Fruit fly (Drosophila melanogaster) whole organism, wandering third instar larva: ENCODE measurements around the gene Nsun5.

Experiments
- Hnf4 ChIP-seq: fragments of 200-800 bp; sonication (Bioruptor generic); optimal IDR thresholded peaks from 2 replicates; lab custom pipeline; 2016; ENCODE audit warnings: missing biosample characterization, mild to moderate bottlenecking, missing genetic modification characterization
- N ChIP-seq: fragments of >200 bp; optimal IDR thresholded peaks from 2 replicates; lab custom pipeline; 2018; ENCODE audit warnings: missing biosample characterization, missing external identifiers, missing genetic modification characterization
- h ChIP-seq: fragments of 200-800 bp; sonication (Bioruptor generic); optimal IDR thresholded peaks from 3 replicates; lab custom pipeline; 2016; ENCODE audit warnings: missing biosample characterization, mild to moderate bottlenecking, missing genetic modification characterization

dm6 chr3R:19156670-19157402, 5.3 kb downstream of the Nsun5 start, which contains the start of gene nanos:
- TF ChIP-seq N (GFP tag; lab: Kevin White, UChicago) (no peak), Hnf4 (peak; percentile 81), h (peak; percentile 74)
